Worm (Caenorhabditis elegans): ENCODE data around the gene C48B4.10.

C48B4.10 gene

DNA sequence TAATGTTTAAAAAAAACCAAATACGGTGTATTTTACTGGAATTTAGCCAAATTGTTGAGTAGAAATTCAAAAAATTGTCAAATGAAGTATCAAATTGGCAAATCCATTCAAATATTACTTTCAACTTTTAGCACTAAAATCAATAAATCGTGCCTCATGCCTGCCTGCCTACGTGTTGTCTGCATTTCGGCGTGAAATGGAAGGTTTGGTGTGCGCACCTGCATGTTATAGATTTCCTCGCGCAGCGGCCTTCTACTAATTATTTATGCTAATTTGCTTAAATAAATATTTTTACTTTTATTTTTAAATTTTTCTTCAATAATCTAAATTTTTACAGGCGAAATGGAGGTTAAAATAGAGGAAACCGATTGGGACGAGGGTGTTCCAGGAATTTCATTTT, 35.5 kb downstream of the C48B4.10 start, which contains the start of gene ZK1098.2:
ZK1098.2 (plus strand) TSS at position 336 of the 400 bp plus-strand sequence.
- TF ChIP-seq R02D3.7 (tag; optimal IDR thresholded peaks at IDR 0.05) = no peak
- no peak for TF ChIP-seq aly-2 (tag; optimal IDR thresholded peaks at IDR 0.05)
- TF ChIP-seq nhr-11 (tag; optimal IDR thresholded peaks at IDR 0.05) = no peak
- TF ChIP-seq ceh-28 (tag; optimal IDR thresholded peaks at IDR 0.05) = no peak
- TF ChIP-seq pha-4 (tag; optimal IDR thresholded peaks at IDR 0.05) = peak; percentile 69
- TF ChIP-seq nfya-1 (tag; optimal IDR thresholded peaks at IDR 0.05; ENCODE audit: insufficient read depth) = peak; percentile 34
- TF ChIP-seq ztf-4 (tag; optimal IDR thresholded peaks at IDR 0.05) = no peak

ce11 chrIII:9526851-9527250, 37.5 kb downstream of the C48B4.10 start, which contains the start of gene ZK1098.6:
Gene ZK1098.6 (plus strand): TSS chrIII:9527151.
- TF ChIP-seq nhr-76 (tag; optimal IDR thresholded peaks at IDR 0.05) (no peak), daf-12 (tag; optimal IDR thresholded peaks at IDR 0.05) (no peak), jun-1 (tag; optimal IDR thresholded peaks at IDR 0.05) (no peak), mml-1 (tag; optimal IDR thresholded peaks at IDR 0.05) (no peak), R02D3.7 (tag; optimal IDR thresholded peaks at IDR 0.05) (no peak), nfya-1 (tag; optimal IDR thresholded peaks at IDR 0.05; ENCODE audit: insufficient read depth) (no peak)

ce11 chrIII:9525252-9525651, 39.1 kb downstream of the C48B4.10 start, which contains the start of gene trpp-3:
Gene trpp-3 (plus strand): TSS chrIII:9525552.
- TF ChIP-seq fos-1 (tag; optimal IDR thresholded peaks at IDR 0.05) (no peak), nhr-23 (tag; optimal IDR thresholded peaks at IDR 0.05) (no peak), ceh-16 (tag; optimal IDR thresholded peaks at IDR 0.05) (no peak), ZK546.5 (tag; optimal IDR thresholded peaks at IDR 0.05) (no peak), tbx-2 (tag; optimal IDR thresholded peaks at IDR 0.05) (no peak), egl-5 (tag; optimal IDR thresholded peaks at IDR 0.05) (no peak), unc-39 (tag; optimal IDR thresholded peaks at IDR 0.05) (no peak), zag-1 (tag; optimal IDR thresholded peaks at IDR 0.05) (no peak), egl-27 (tag; optimal IDR thresholded peaks at IDR 0.05) (no peak), sea-2 (GFP tag; optimal IDR thresholded peaks at IDR 0.05) (no peak), mml-1 (tag; optimal IDR thresholded peaks at IDR 0.05) (no peak), nhr-76 (tag; optimal IDR thresholded peaks at IDR 0.05) (no peak), nhr-28 (tag; optimal IDR thresholded peaks at IDR 0.05) (no peak), nhr-237 (tag; optimal IDR thresholded peaks at IDR 0.05) (no peak), lin-15B (tag; optimal IDR thresholded peaks at IDR 0.05) (no peak), nhr-67 (tag; optimal IDR thresholded peaks at IDR 0.05) (no peak)

- TF ChIP-seq hmg-11 (tag; optimal IDR thresholded peaks at IDR 0.05) = peak; percentile 22
- TF ChIP-seq nfya-1 (tag; optimal IDR thresholded peaks at IDR 0.05; ENCODE audit: insufficient read depth) = peak; percentile 48
- peak; percentile 3 for TF ChIP-seq pha-4 (tag; optimal IDR thresholded peaks at IDR 0.05)
- no peak for TF ChIP-seq nhr-76 (tag; optimal IDR thresholded peaks at IDR 0.05)
- TF ChIP-seq ceh-9 (tag; optimal IDR thresholded peaks at IDR 0.05) = no peak
Measured at ce11 chrIII:9523581-9523980, 40.7 kb downstream of the C48B4.10 start, which contains the start of gene mrps-23. Gene mrps-23 (minus strand): TSS chrIII:9523672.

DNA sequence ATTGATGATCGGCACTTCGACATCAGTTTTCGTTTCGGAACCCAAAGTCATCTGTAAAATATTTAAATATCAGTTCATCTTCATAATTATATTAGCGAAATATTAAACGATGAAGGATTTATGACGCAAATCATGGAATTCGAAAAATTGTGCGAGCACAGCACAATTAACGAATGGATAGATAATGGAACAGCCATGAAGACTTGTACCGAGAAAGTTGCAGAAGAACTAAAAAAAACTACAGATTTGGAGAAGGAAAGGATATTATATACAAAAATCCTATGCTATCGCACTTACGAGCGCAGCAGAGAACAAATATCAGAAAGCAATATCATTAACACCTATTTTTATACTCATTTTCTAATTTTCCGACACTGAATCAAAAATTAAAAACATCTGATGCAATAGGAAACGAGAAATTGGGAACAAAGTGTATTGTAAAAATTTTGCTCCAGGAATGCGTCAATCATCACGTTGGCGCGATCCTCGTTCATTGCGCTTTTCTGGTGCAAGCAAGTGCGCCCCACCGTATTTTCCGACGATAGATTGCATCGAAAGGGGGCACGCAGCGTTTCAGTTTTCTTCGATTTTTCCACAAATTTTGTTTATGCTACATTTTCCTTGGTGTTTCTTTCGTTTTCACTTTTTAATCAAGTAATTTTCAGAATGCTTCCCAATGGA, 42.8 kb downstream of the C48B4.10 start, which contains the start of the genes clu-1 and prp-40:
clu-1 (minus strand) TSS at position 51 of the 681 bp plus-strand sequence.
prp-40 (plus strand) TSS at position 666 of the 681 bp plus-strand sequence.
- TF ChIP-seq nhr-28 (tag; optimal IDR thresholded peaks at IDR 0.05) (no peak), skn-1 (tag; optimal IDR thresholded peaks at IDR 0.05) (peak; percentile 56), nhr-25 (tag; optimal IDR thresholded peaks at IDR 0.05) (peak; percentile 92), nhr-77 (tag; optimal IDR thresholded peaks at IDR 0.05) (no peak), fkh-2 (tag; optimal IDR thresholded peaks at IDR 0.05) (no peak), lsy-12 (tag; optimal IDR thresholded peaks at IDR 0.05) (peak; percentile 80), nhr-11 (tag; optimal IDR thresholded peaks at IDR 0.05) (peak; percentile 63), egl-5 (tag; optimal IDR thresholded peaks at IDR 0.05) (peak; percentile 72), R02D3.7 (tag; optimal IDR thresholded peaks at IDR 0.05) (peak; percentile 77), unc-39 (tag; optimal IDR thresholded peaks at IDR 0.05) (no peak), fos-1 (tag; optimal IDR thresholded peaks at IDR 0.05) (no peak), ceh-28 (tag; optimal IDR thresholded peaks at IDR 0.05) (peak; percentile 76), ceh-9 (tag; optimal IDR thresholded peaks at IDR 0.05) (no peak), sea-2 (GFP tag; optimal IDR thresholded peaks at IDR 0.05) (no peak), mml-1 (tag; optimal IDR thresholded peaks at IDR 0.05) (no peak), unc-62 (GFP tag; optimal IDR thresholded peaks at IDR 0.05) (no peak), pha-4 (tag; optimal IDR thresholded peaks at IDR 0.05) (peak; percentile 93), nhr-23 (tag; optimal IDR thresholded peaks at IDR 0.05) (peak; percentile 93), nhr-67 (tag; optimal IDR thresholded peaks at IDR 0.05) (no peak), nhr-76 (tag; optimal IDR thresholded peaks at IDR 0.05) (no peak), aly-2 (tag; optimal IDR thresholded peaks at IDR 0.05) (no peak), snpc-4 (tag; optimal IDR thresholded peaks at IDR 0.05) (peak; percentile 90), nhr-237 (tag; optimal IDR thresholded peaks at IDR 0.05) (no peak), elt-1 (tag; optimal IDR thresholded peaks at IDR 0.05) (peak; percentile 36), elt-2 (tag; optimal IDR thresholded peaks at IDR 0.05) (peak; percentile 69), nfya-1 (tag; optimal IDR thresholded peaks at IDR 0.05; ENCODE audit: insufficient read depth) (peak; percentile 91), ZK546.5 (tag; optimal IDR thresholded peaks at IDR 0.05) (no peak), zag-1 (tag; optimal IDR thresholded peaks at IDR 0.05) (peak; percentile 35), ceh-16 (tag; optimal IDR thresholded peaks at IDR 0.05) (no peak), ceh-82 (tag; optimal IDR thresholded peaks at IDR 0.05) (peak; percentile 57), jun-1 (tag; optimal IDR thresholded peaks at IDR 0.05) (peak; percentile 80), nhr-43 (tag; optimal IDR thresholded peaks at IDR 0.05; ENCODE audit: poor library complexity, severe bottlenecking) (peak; percentile 75), daf-12 (tag; optimal IDR thresholded peaks at IDR 0.05) (no peak), lin-39 (tag; optimal IDR thresholded peaks at IDR 0.05) (peak; percentile 90), ztf-4 (tag; optimal IDR thresholded peaks at IDR 0.05) (peak; percentile 50), hmg-11 (tag; optimal IDR thresholded peaks at IDR 0.05) (peak; percentile 83)

Data from whole organism, L3 larva.